Fruit fly (Drosophila melanogaster) whole organism, embryonic: ENCODE data around the gene CG11980.

Experiments
- Atf6 ChIP-seq: fragments of 200-800 bp; sonication (Bioruptor generic); IDR thresholded peaks from 2 replicates; pipeline ENCODE4 v1.3.6; 2022; ENCODE audit warnings: missing biosample characterization, missing genetic modification characterization
- BEAF-32 ChIP-seq: fragments of 200-800 bp; sonication (Bioruptor generic); optimal IDR thresholded peaks from 3 replicates; lab custom pipeline; 2017; ENCODE audit warnings: missing biosample characterization, missing genetic modification characterization, mild to moderate bottlenecking, moderate library complexity, missing genetic modification reagents
- CG10209 ChIP-seq: fragments of 200-800 bp; sonication (Bioruptor generic); optimal IDR thresholded peaks from 3 replicates; lab custom pipeline; 2017; ENCODE audit warnings: missing biosample characterization, mild to moderate bottlenecking, missing genetic modification characterization, missing genetic modification reagents
- CG1024 ChIP-seq: fragments of 200-800 bp; sonication (Bioruptor generic); IDR thresholded peaks from 2 replicates; pipeline ENCODE4 v1.3.6; 2022; ENCODE audit warnings: missing biosample characterization, missing genetic modification characterization
- CG10543 ChIP-seq: fragments of 200-800 bp; sonication (Bioruptor generic); optimal IDR thresholded peaks from 3 replicates; lab custom pipeline; 2017; ENCODE audit warnings: missing biosample characterization, mild to moderate bottlenecking, missing genetic modification characterization, moderate library complexity
- CG10959 ChIP-seq: fragments of 200-800 bp; sonication (Bioruptor generic); IDR thresholded peaks from 2 replicates; pipeline ENCODE4 v1.3.6; 2022; ENCODE audit warnings: missing biosample characterization, missing genetic modification characterization
- CG1233 ChIP-seq: fragments of 200-800 bp; sonication (Bioruptor generic); optimal IDR thresholded peaks from 4 replicates; lab custom pipeline; 2018; ENCODE audit warnings: missing biosample characterization, mild to moderate bottlenecking, missing genetic modification characterization
- CG13287 ChIP-seq: fragments of 200-800 bp; sonication (Bioruptor generic); IDR thresholded peaks from 2 replicates; pipeline ENCODE4 v1.3.6; 2022; ENCODE audit warnings: missing biosample characterization, missing genetic modification characterization; ENCODE audit not compliant: partially characterized antibody
- CG14050 ChIP-seq: fragments of 200-800 bp; sonication (Bioruptor generic); IDR thresholded peaks from 3 replicates; pipeline ENCODE4 v1.3.6; 2022; ENCODE audit warnings: missing biosample characterization, missing genetic modification characterization
- CG15514 ChIP-seq: fragments of 200-800 bp; sonication (Bioruptor generic); optimal IDR thresholded peaks from 3 replicates; lab custom pipeline; 2017; ENCODE audit warnings: missing biosample characterization, missing genetic modification characterization, mild to moderate bottlenecking, moderate library complexity, missing genetic modification reagents
- CG17802 ChIP-seq: fragments of 200-800 bp; sonication (Bioruptor generic); optimal IDR thresholded peaks from 2 replicates; lab custom pipeline; 2018; ENCODE audit warnings: missing biosample characterization, mild to moderate bottlenecking, missing genetic modification characterization, moderate library complexity
- CG2889 ChIP-seq: fragments of 200-800 bp; sonication (Bioruptor generic); IDR thresholded peaks from 3 replicates; pipeline ENCODE4 v1.3.6; 2022; ENCODE audit warnings: missing biosample characterization, missing genetic modification characterization
- CG34224 ChIP-seq: fragments of 200-800 bp; sonication (Bioruptor generic); IDR thresholded peaks from 3 replicates; pipeline ENCODE4 v1.3.6; 2022; ENCODE audit warnings: missing biosample characterization, missing genetic modification characterization; ENCODE audit not compliant: partially characterized antibody
- CG3838 ChIP-seq: fragments of 200-800 bp; sonication (Bioruptor generic); optimal IDR thresholded peaks from 3 replicates; lab custom pipeline; 2016; ENCODE audit warnings: missing biosample characterization, missing genetic modification characterization
- CG3847 ChIP-seq: fragments of 200-800 bp; sonication (Bioruptor generic); IDR thresholded peaks from 2 replicates; pipeline ENCODE4 v1.3.6; 2022; ENCODE audit warnings: missing biosample characterization, missing genetic modification characterization
- CG4854 ChIP-seq: fragments of 200-800 bp; sonication (Bioruptor generic); optimal IDR thresholded peaks from 2 replicates; lab custom pipeline; 2016; ENCODE audit warnings: missing biosample characterization, missing genetic modification characterization, inconsistent platforms
- CG6683 ChIP-seq: fragments of 200-800 bp; sonication (Bioruptor generic); optimal IDR thresholded peaks from 2 replicates; lab custom pipeline; 2017; ENCODE audit warnings: missing biosample characterization, mild to moderate bottlenecking, missing genetic modification characterization, missing genetic modification reagents
- CG7372 ChIP-seq: fragments of 200-800 bp; sonication (Bioruptor generic); IDR thresholded peaks from 2 replicates; pipeline ENCODE4 v1.3.6; 2022; ENCODE audit warnings: missing biosample characterization, missing genetic modification characterization
- CG7745 ChIP-seq: fragments of 200-800 bp; sonication (Bioruptor generic); optimal IDR thresholded peaks from 2 replicates; lab custom pipeline; 2018; ENCODE audit warnings: missing biosample characterization, mild to moderate bottlenecking, missing genetic modification characterization, moderate library complexity
- CG7963 ChIP-seq: fragments of 200-800 bp; sonication (Bioruptor generic); IDR thresholded peaks from 3 replicates; pipeline ENCODE4 v1.3.6; 2022; ENCODE audit warnings: missing biosample characterization, missing genetic modification characterization; ENCODE audit not compliant: partially characterized antibody
- CG8924 ChIP-seq: fragments of 200-800 bp; optimal IDR thresholded peaks from 3 replicates; lab custom pipeline; 2019; ENCODE audit warnings: missing biosample characterization, mild to moderate bottlenecking, missing genetic modification characterization, moderate library complexity
- CkIIα-i1 ChIP-seq: fragments of 200-800 bp; sonication (Bioruptor generic); IDR thresholded peaks from 2 replicates; pipeline ENCODE4 v1.3.6; 2022; ENCODE audit warnings: missing biosample characterization, missing genetic modification characterization
- D ChIP-seq, 2 experiments: fragments of 200-800 bp in 1 of 2; fragments of >200 bp in 1 of 2; sonication (Bioruptor generic) in 1 of 2; optimal IDR thresholded peaks; 2 replicates in 1 of 2; 3 replicates in 1 of 2; lab custom pipeline; 2017; ENCODE audit warnings: mild to moderate bottlenecking in 1 of 2, missing biosample characterization in 1 of 2, missing genetic modification characterization in 1 of 2, missing genetic modification reagents in 1 of 2
- D19B ChIP-seq: fragments of 200-800 bp; sonication (Bioruptor generic); optimal IDR thresholded peaks from 2 replicates; lab custom pipeline; 2017; ENCODE audit warnings: missing biosample characterization, mild to moderate bottlenecking, missing genetic modification characterization
- Elba2 ChIP-seq: fragments of 200-800 bp; sonication (Bioruptor generic); optimal IDR thresholded peaks from 3 replicates; lab custom pipeline; 2016; ENCODE audit warnings: missing biosample characterization, missing genetic modification characterization
- Fer1 ChIP-seq: fragments of 200-800 bp; sonication (Bioruptor generic); optimal IDR thresholded peaks from 2 replicates; lab custom pipeline; 2017; ENCODE audit warnings: missing biosample characterization, mild to moderate bottlenecking, missing genetic modification characterization
- Hmr ChIP-seq: fragments of 200-800 bp; sonication (Bioruptor generic); optimal IDR thresholded peaks from 3 replicates; lab custom pipeline; 2017; ENCODE audit warnings: mild to moderate bottlenecking, missing biosample characterization, missing genetic modification reagents, missing genetic modification characterization
- Hmx ChIP-seq: fragments of 200-800 bp; sonication (Bioruptor generic); optimal IDR thresholded peaks from 2 replicates; lab custom pipeline; 2016; ENCODE audit warnings: missing biosample characterization, missing genetic modification characterization
- Lhr ChIP-seq: fragments of 200-800 bp; sonication (Bioruptor generic); optimal IDR thresholded peaks from 3 replicates; lab custom pipeline; 2017; ENCODE audit warnings: mild to moderate bottlenecking, missing biosample characterization, missing genetic modification reagents, missing genetic modification characterization
- Lpt ChIP-seq: fragments of >200 bp; optimal IDR thresholded peaks from 2 replicates; lab custom pipeline; 2018; ENCODE audit warnings: missing biosample characterization, missing genetic modification characterization
- Max ChIP-seq: fragments of 200-800 bp; sonication (Bioruptor generic); optimal IDR thresholded peaks from 2 replicates; lab custom pipeline; 2016; ENCODE audit warnings: missing biosample characterization, mild to moderate bottlenecking, missing genetic modification characterization
- Mrtf ChIP-seq: fragments of 200-800 bp; sonication (Bioruptor generic); IDR thresholded peaks from 3 replicates; pipeline ENCODE4 v1.3.6; 2022; ENCODE audit warnings: missing biosample characterization, missing genetic modification characterization
- Nf-YB ChIP-seq: fragments of 200-800 bp; sonication (Bioruptor generic); optimal IDR thresholded peaks from 3 replicates; lab custom pipeline; 2019; ENCODE audit warnings: missing biosample characterization, mild to moderate bottlenecking, missing genetic modification characterization, moderate library complexity
- Scr ChIP-seq: fragments of 200-800 bp; sonication (Bioruptor generic); IDR thresholded peaks from 2 replicates; pipeline ENCODE4 v1.3.6; 2022; ENCODE audit warnings: missing biosample characterization, missing genetic modification characterization; ENCODE audit not compliant: partially characterized antibody
- Sry-δ ChIP-seq: fragments of 200-800 bp; sonication (Bioruptor generic); optimal IDR thresholded peaks from 2 replicates; lab custom pipeline; 2016; ENCODE audit warnings: missing biosample characterization, missing genetic modification characterization
- al ChIP-seq: fragments of 200-800 bp; sonication (Bioruptor generic); IDR thresholded peaks from 2 replicates; pipeline ENCODE4 v1.3.6; 2022; ENCODE audit warnings: missing biosample characterization, missing genetic modification characterization
- bsh ChIP-seq, 2 experiments: fragments of 200-800 bp; sonication (Bioruptor generic); optimal IDR thresholded peaks; 2 replicates each; lab custom pipeline; 2017 to 2018; ENCODE audit warnings: mild to moderate bottlenecking in 2 of 2, missing biosample characterization in 2 of 2, missing genetic modification characterization in 2 of 2, moderate library complexity in 1 of 2
- chm ChIP-seq: fragments of 200-800 bp; sonication (Bioruptor generic); IDR thresholded peaks from 2 replicates; pipeline ENCODE4 v1.3.6; 2022; ENCODE audit warnings: missing biosample characterization, missing genetic modification characterization
- dm ChIP-seq: fragments of 200-800 bp; sonication (Bioruptor generic); optimal IDR thresholded peaks from 3 replicates; lab custom pipeline; 2016; ENCODE audit warnings: missing biosample characterization, missing genetic modification characterization
- ewg ChIP-seq: fragments of 200-800 bp; sonication (Bioruptor generic); optimal IDR thresholded peaks from 3 replicates; lab custom pipeline; 2017; ENCODE audit warnings: mild to moderate bottlenecking, missing biosample characterization, missing genetic modification reagents, missing genetic modification characterization
- ham ChIP-seq: fragments of 200-800 bp; sonication (Bioruptor generic); IDR thresholded peaks from 2 replicates; pipeline ENCODE4 v1.3.6; 2022; ENCODE audit warnings: missing biosample characterization, missing genetic modification characterization
- nmo ChIP-seq: fragments of 200-800 bp; sonication (Bioruptor generic); optimal IDR thresholded peaks from 2 replicates; lab custom pipeline; 2018; ENCODE audit warnings: missing biosample characterization, mild to moderate bottlenecking, missing genetic modification characterization, moderate library complexity
- p53 ChIP-seq: fragments of 200-800 bp; sonication (Bioruptor generic); optimal IDR thresholded peaks from 2 replicates; lab custom pipeline; 2016; ENCODE audit warnings: missing biosample characterization, missing genetic modification characterization
- prd ChIP-seq, 3 experiments: fragments of >200 bp in 2 of 3; fragments of 200-800 bp in 1 of 3; sonication (Bioruptor generic) in 1 of 3; optimal IDR thresholded peaks in 2 of 3; IDR thresholded peaks in 1 of 3; 2 replicates in 2 of 3; 3 replicates in 1 of 3; pipeline versions ENCODE4 v1.3.6 to Lab custom; 2017 to 2022; ENCODE audit warnings: missing biosample characterization in 1 of 3, missing genetic modification characterization in 1 of 3
- seq ChIP-seq: fragments of 200-800 bp; sonication (Bioruptor generic); IDR thresholded peaks from 2 replicates; pipeline ENCODE4 v1.3.6; 2022; ENCODE audit warnings: missing biosample characterization, missing genetic modification characterization
- stwl ChIP-seq: fragments of 200-800 bp; sonication (Bioruptor generic); optimal IDR thresholded peaks from 3 replicates; lab custom pipeline; 2018; ENCODE audit warnings: missing biosample characterization, mild to moderate bottlenecking, missing genetic modification characterization, moderate library complexity
- twi ChIP-seq: fragments of 200-800 bp; optimal IDR thresholded peaks from 2 replicates; lab custom pipeline; 2019; ENCODE audit warnings: missing biosample characterization, mild to moderate bottlenecking, missing genetic modification characterization, moderate library complexity

CG11980 gene

DNA sequence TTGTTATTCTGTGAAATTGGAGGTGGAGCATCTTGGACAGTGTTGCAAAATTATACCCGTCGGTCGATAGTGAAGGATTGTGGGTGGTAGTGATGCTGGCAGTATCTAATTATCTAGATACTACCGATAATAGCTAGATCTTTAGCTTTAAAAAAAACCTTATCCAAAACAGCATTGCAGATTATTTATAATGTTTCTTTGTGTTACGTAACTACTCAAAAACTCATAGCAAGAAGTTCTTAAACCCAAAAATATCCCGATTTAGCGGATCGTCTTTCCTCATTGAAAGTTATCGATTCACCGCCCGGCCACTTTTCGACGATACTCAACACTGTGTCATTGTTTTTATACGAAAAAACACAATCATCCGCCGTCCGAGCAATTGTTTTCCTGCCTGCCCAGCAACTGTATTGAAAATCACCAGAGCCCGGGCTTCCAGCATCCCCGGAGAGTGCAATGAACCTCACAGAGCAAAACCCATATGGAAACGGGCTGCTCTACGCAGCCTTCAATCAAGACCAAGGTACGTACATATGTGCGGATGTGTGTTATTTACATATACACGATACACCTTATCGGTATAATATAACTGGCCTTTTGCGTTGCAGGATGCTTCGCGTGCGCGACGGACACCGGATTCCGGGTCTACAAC is 10.8 kb upstream of the CG11980 start, which contains the start of gene CG11975 (continued):
- TF ChIP-seq Nf-YB (peak; percentile 21), twi (peak; percentile 63), CG6683 (GFP tag; lab: Kevin White, UChicago) (peak; percentile 60), CG3838 (no peak), CG4854 (GFP tag; lab: Kevin White, UChicago) (peak; percentile 71), CG3847 (GFP tag; lab: Robert Waterston, UW) (peak; percentile 86), Hmx (GFP tag; lab: Kevin White, UChicago) (no peak), CG7745 (tag; lab: Kevin White, UChicago) (no peak), prd (optimal IDR thresholded peaks at IDR 0.05; lab: Kevin White, UChicago) (no peak), prd (GFP tag; IDR thresholded peaks at IDR 0.05; lab: Robert Waterston, UW) (peak; percentile 55), CG1233 (GFP tag; lab: Kevin White, UChicago) (peak; percentile 48), seq (no peak), D (optimal IDR thresholded peaks at IDR 0.05; lab: Kevin White, UChicago) (peak; percentile 57), D (GFP tag; optimal IDR thresholded peaks at IDR 0.05; lab: Kevin White, UChicago) (peak; percentile 16), Hmr (GFP tag; lab: Kevin White, UChicago) (peak; percentile 80), Fer1 (GFP tag; lab: Kevin White, UChicago) (peak; percentile 64), CG14050 (GFP tag; lab: Robert Waterston, UW) (no peak), al (GFP tag; lab: Robert Waterston, UW) (peak; percentile 73), CG8924 (peak; percentile 74), Lpt (GFP tag; lab: Kevin White, UChicago) (no peak), ewg (peak; percentile 50), CkIIα-i1 (no peak), CG13287 (GFP tag; lab: Robert Waterston, UW) (peak; percentile 84), CG1024 (GFP tag; lab: Robert Waterston, UW) (no peak), Lhr (peak; percentile 18), CG17802 (tag; lab: Kevin White, UChicago) (peak; percentile 20), bsh (GFP tag; optimal IDR thresholded peaks at IDR 0.05; lab: Kevin White, UChicago) (peak in 1 of 2 experiments; percentile 50), CG10209 (peak; percentile 47), D19B (GFP tag; lab: Kevin White, UChicago) (peak; percentile 40), CG10959 (0 out of 2 replicates have a peak, but pooled peaks have one; percentile 21), nmo (GFP tag; lab: Kevin White, UChicago) (peak; percentile 86), Elba2 (no peak), p53 (peak; percentile 31), CG34224 (GFP tag; lab: Robert Waterston, UW) (peak; percentile 61; the same call in 2 of the 3 replicates), CG2889 (0 out of 3 replicates have a peak, but pooled peaks have one; percentile 37), Atf6 (peak; percentile 64), Mrtf (GFP tag; lab: Robert Waterston, UW) (0 out of 3 replicates have a peak, but pooled peaks have one; percentile 6), dm (peak; percentile 66), stwl (tag; lab: Kevin White, UChicago) (peak; percentile 62), ham (GFP tag; lab: Robert Waterston, UW) (no peak), Max (peak; percentile 79), chm (GFP tag; lab: Robert Waterston, UW) (no peak), CG10543 (GFP tag; lab: Kevin White, UChicago) (peak; percentile 47), Sry-δ (peak; percentile 96), CG7963 (GFP tag; lab: Robert Waterston, UW) (0 out of 3 replicates have a peak, but pooled peaks have one; percentile 4), Scr (GFP tag; lab: Robert Waterston, UW) (peak; percentile 79), BEAF-32 (peak; percentile 84), CG7372 (no peak), CG15514 (GFP tag; lab: Kevin White, UChicago) (peak; percentile 77)
